Fruit fly (Drosophila melanogaster) whole organism, embryonic: Measurements from ENCODE around the gene Polr3E.
A peak's percentile ranks its signal among the peaks of the same experiment; 100 is the strongest.

Experiments
- Abd-B ChIP-seq: fragments of 200-800 bp; sonication (Bioruptor generic); optimal IDR thresholded peaks from 2 replicates; lab custom pipeline; 2018; ENCODE audit warnings: missing biosample characterization, mild to moderate bottlenecking, missing genetic modification characterization, moderate library complexity
- BEAF-32 ChIP-seq: fragments of 200-800 bp; sonication (Bioruptor generic); optimal IDR thresholded peaks from 3 replicates; lab custom pipeline; 2017; ENCODE audit warnings: missing biosample characterization, missing genetic modification characterization, mild to moderate bottlenecking, moderate library complexity, missing genetic modification reagents
- Bdp1 ChIP-seq: fragments of 200-800 bp; sonication (Bioruptor generic); optimal IDR thresholded peaks from 3 replicates; lab custom pipeline; 2016; ENCODE audit warnings: missing biosample characterization, missing genetic modification characterization
- CG10147 ChIP-seq: fragments of 200-800 bp; sonication (Bioruptor generic); optimal IDR thresholded peaks from 2 replicates; lab custom pipeline; 2019; ENCODE audit warnings: missing biosample characterization, mild to moderate bottlenecking, missing genetic modification characterization, moderate library complexity
- CG10543 ChIP-seq: fragments of 200-800 bp; sonication (Bioruptor generic); optimal IDR thresholded peaks from 3 replicates; lab custom pipeline; 2017; ENCODE audit warnings: missing biosample characterization, mild to moderate bottlenecking, missing genetic modification characterization, moderate library complexity
- CG12659 ChIP-seq: fragments of 200-800 bp; sonication (Bioruptor generic); optimal IDR thresholded peaks from 3 replicates; lab custom pipeline; 2017; ENCODE audit warnings: mild to moderate bottlenecking, missing biosample characterization, missing genetic modification reagents, missing genetic modification characterization
- CG13624 ChIP-seq: fragments of 200-800 bp; sonication (Bioruptor generic); optimal IDR thresholded peaks from 2 replicates; lab custom pipeline; 2016; ENCODE audit warnings: missing biosample characterization, missing genetic modification characterization
- CG13894 ChIP-seq: fragments of 200-800 bp; sonication (Bioruptor generic); optimal IDR thresholded peaks from 3 replicates; lab custom pipeline; 2018; ENCODE audit warnings: missing biosample characterization, mild to moderate bottlenecking, missing genetic modification characterization, moderate library complexity
- CG17359 ChIP-seq: fragments of 200-800 bp; sonication (Bioruptor generic); optimal IDR thresholded peaks from 3 replicates; lab custom pipeline; 2018; ENCODE audit warnings: missing biosample characterization, mild to moderate bottlenecking, missing genetic modification characterization, moderate library complexity
- CG18599 ChIP-seq: fragments of 200-800 bp; sonication (Bioruptor generic); optimal IDR thresholded peaks from 3 replicates; lab custom pipeline; 2017; ENCODE audit warnings: missing biosample characterization, missing genetic modification characterization, mild to moderate bottlenecking, moderate library complexity, missing genetic modification reagents
- CG2120 ChIP-seq: fragments of 200-800 bp; sonication (Bioruptor generic); optimal IDR thresholded peaks from 3 replicates; lab custom pipeline; 2016; ENCODE audit warnings: missing biosample characterization, missing genetic modification characterization
- CG2678 ChIP-seq: fragments of 200-800 bp; sonication (Bioruptor generic); optimal IDR thresholded peaks from 3 replicates; lab custom pipeline; 2019; ENCODE audit warnings: missing biosample characterization, mild to moderate bottlenecking, missing genetic modification characterization, moderate library complexity
- CG30020 ChIP-seq: fragments of 200-800 bp; optimal IDR thresholded peaks from 2 replicates; lab custom pipeline; 2019; ENCODE audit warnings: missing biosample characterization, mild to moderate bottlenecking, missing genetic modification characterization, moderate library complexity
- CG3838 ChIP-seq: fragments of 200-800 bp; sonication (Bioruptor generic); optimal IDR thresholded peaks from 3 replicates; lab custom pipeline; 2016; ENCODE audit warnings: missing biosample characterization, missing genetic modification characterization
- CG4820 ChIP-seq: fragments of 200-800 bp; sonication (Bioruptor generic); optimal IDR thresholded peaks from 3 replicates; lab custom pipeline; 2016; ENCODE audit warnings: missing biosample characterization, missing genetic modification characterization
- CG5180 ChIP-seq: fragments of 200-800 bp; sonication (Bioruptor generic); optimal IDR thresholded peaks from 3 replicates; lab custom pipeline; 2017; ENCODE audit warnings: missing biosample characterization, missing genetic modification characterization, mild to moderate bottlenecking, moderate library complexity, missing genetic modification reagents
- CG9437 ChIP-seq: fragments of 200-800 bp; sonication (Bioruptor generic); optimal IDR thresholded peaks from 2 replicates; lab custom pipeline; 2018; ENCODE audit warnings: missing biosample characterization, mild to moderate bottlenecking, missing genetic modification characterization
- CG9797 ChIP-seq: fragments of 200-800 bp; sonication (Bioruptor generic); optimal IDR thresholded peaks from 3 replicates; lab custom pipeline; 2018; ENCODE audit warnings: missing biosample characterization, mild to moderate bottlenecking, missing genetic modification characterization
- CkIIα-i1 ChIP-seq: fragments of 200-800 bp; sonication (Bioruptor generic); IDR thresholded peaks from 2 replicates; pipeline ENCODE4 v1.3.6; 2022; ENCODE audit warnings: missing biosample characterization, missing genetic modification characterization
- Dbx ChIP-seq: fragments of 200-800 bp; sonication (Bioruptor generic); IDR thresholded peaks from 3 replicates; pipeline ENCODE4 v1.3.6; 2022; ENCODE audit warnings: missing biosample characterization, missing genetic modification characterization
- Doc2 ChIP-seq: fragments of 200-800 bp; sonication (Bioruptor generic); IDR thresholded peaks from 2 replicates; pipeline ENCODE4 v1.3.6; 2022; ENCODE audit warnings: missing biosample characterization, missing genetic modification characterization
- Dp ChIP-seq: fragments of 200-800 bp; sonication (Bioruptor generic); optimal IDR thresholded peaks from 2 replicates; lab custom pipeline; 2018; ENCODE audit warnings: missing biosample characterization, mild to moderate bottlenecking, missing genetic modification characterization, moderate library complexity
- Drgx ChIP-seq: fragments of 200-800 bp; sonication (Bioruptor generic); IDR thresholded peaks from 2 replicates; pipeline ENCODE4 v1.3.6; 2022; ENCODE audit warnings: missing biosample characterization, missing genetic modification characterization
- HLH3B ChIP-seq: fragments of 200-800 bp; sonication (Bioruptor generic); IDR thresholded peaks from 2 replicates; pipeline ENCODE4 v1.3.6; 2022; ENCODE audit warnings: missing biosample characterization, missing genetic modification characterization
- Hr51 ChIP-seq, 2 experiments: fragments of 200-800 bp; sonication (Bioruptor generic); optimal IDR thresholded peaks; 2 replicates in 1 of 2; 3 replicates in 1 of 2; lab custom pipeline; 2016 to 2018; ENCODE audit warnings: missing biosample characterization in 2 of 2, missing genetic modification characterization in 2 of 2, mild to moderate bottlenecking in 1 of 2, moderate library complexity in 1 of 2
- MBD-R2 ChIP-seq: fragments of 200-800 bp; sonication (Bioruptor generic); IDR thresholded peaks from 2 replicates; pipeline ENCODE4 v1.3.6; 2022; ENCODE audit warnings: missing biosample characterization, missing genetic modification characterization
- MESR4 ChIP-seq: fragments of 200-800 bp; sonication (Bioruptor generic); optimal IDR thresholded peaks from 2 replicates; lab custom pipeline; 2018; ENCODE audit warnings: missing biosample characterization, mild to moderate bottlenecking, missing genetic modification characterization, moderate library complexity
- Mad ChIP-seq: fragments of 200-800 bp; sonication (Bioruptor generic); optimal IDR thresholded peaks from 2 replicates; lab custom pipeline; 2016; ENCODE audit warnings: missing biosample characterization, missing genetic modification characterization
- NC2α ChIP-seq: fragments of 200-800 bp; sonication (Bioruptor generic); optimal IDR thresholded peaks from 2 replicates; lab custom pipeline; 2016; ENCODE audit warnings: missing biosample characterization, missing genetic modification characterization
- Nf-YB ChIP-seq: fragments of 200-800 bp; sonication (Bioruptor generic); optimal IDR thresholded peaks from 3 replicates; lab custom pipeline; 2019; ENCODE audit warnings: missing biosample characterization, mild to moderate bottlenecking, missing genetic modification characterization, moderate library complexity
- Nf-YC ChIP-seq: fragments of 200-800 bp; optimal IDR thresholded peaks from 3 replicates; lab custom pipeline; 2019; ENCODE audit warnings: missing biosample characterization, mild to moderate bottlenecking, missing genetic modification characterization, moderate library complexity
- ash1 ChIP-seq: fragments of 200-800 bp; sonication (Bioruptor generic); optimal IDR thresholded peaks from 2 replicates; lab custom pipeline; 2018; ENCODE audit warnings: missing biosample characterization, mild to moderate bottlenecking, missing genetic modification characterization
- bsh ChIP-seq, 2 experiments: fragments of 200-800 bp; sonication (Bioruptor generic); optimal IDR thresholded peaks; 2 replicates each; lab custom pipeline; 2017 to 2018; ENCODE audit warnings: mild to moderate bottlenecking in 2 of 2, missing biosample characterization in 2 of 2, missing genetic modification characterization in 2 of 2, moderate library complexity in 1 of 2
- cad ChIP-seq: fragments of >200 bp; optimal IDR thresholded peaks from 2 replicates; lab custom pipeline; 2017; ENCODE audit warnings: missing biosample characterization, missing genetic modification characterization
- cas ChIP-seq: fragments of 200-800 bp; sonication (Bioruptor generic); IDR thresholded peaks from 2 replicates; pipeline ENCODE4 v1.3.6; 2022; ENCODE audit warnings: missing biosample characterization, missing genetic modification characterization
- caup ChIP-seq: fragments of 200-800 bp; sonication (Bioruptor generic); optimal IDR thresholded peaks from 3 replicates; lab custom pipeline; 2017; ENCODE audit warnings: missing biosample characterization, mild to moderate bottlenecking, missing genetic modification characterization, moderate library complexity; ENCODE audit not compliant: severe bottlenecking
- crp ChIP-seq, 2 experiments: fragments of 200-800 bp; sonication (Bioruptor generic); optimal IDR thresholded peaks; 2 replicates in 1 of 2; 3 replicates in 1 of 2; lab custom pipeline; 2017; ENCODE audit warnings: missing biosample characterization in 2 of 2, missing genetic modification characterization in 2 of 2, mild to moderate bottlenecking in 1 of 2, moderate library complexity in 1 of 2
- jigr1 ChIP-seq: fragments of 200-800 bp; sonication (Bioruptor generic); IDR thresholded peaks from 3 replicates; pipeline ENCODE4 v1.3.6; 2022; ENCODE audit warnings: missing biosample characterization, missing genetic modification characterization
- ken ChIP-seq: fragments of 200-800 bp; sonication (Bioruptor generic); IDR thresholded peaks from 3 replicates; pipeline ENCODE4 v1.3.6; 2022; ENCODE audit warnings: missing biosample characterization, missing genetic modification characterization
- luna ChIP-seq: fragments of 200-800 bp; sonication (Bioruptor generic); optimal IDR thresholded peaks from 2 replicates; lab custom pipeline; 2016; ENCODE audit warnings: missing biosample characterization, missing genetic modification characterization
- mirr ChIP-seq: fragments of 200-800 bp; sonication (Bioruptor generic); optimal IDR thresholded peaks from 3 replicates; lab custom pipeline; 2018; ENCODE audit warnings: missing biosample characterization, mild to moderate bottlenecking, missing genetic modification characterization
- rib ChIP-seq: fragments of 200-800 bp; sonication (Bioruptor generic); IDR thresholded peaks from 2 replicates; pipeline ENCODE4 v1.3.6; 2022; ENCODE audit warnings: missing biosample characterization, missing genetic modification characterization
- sima ChIP-seq: fragments of 200-800 bp; sonication (Bioruptor generic); optimal IDR thresholded peaks from 2 replicates; lab custom pipeline; 2016; ENCODE audit warnings: missing biosample characterization, missing genetic modification characterization
- stc ChIP-seq: fragments of 200-800 bp; sonication (Bioruptor generic); IDR thresholded peaks from 2 replicates; pipeline ENCODE4 v1.3.6; 2022; ENCODE audit warnings: missing biosample characterization, missing genetic modification characterization
- trem ChIP-seq: fragments of 200-800 bp; optimal IDR thresholded peaks from 3 replicates; lab custom pipeline; 2019; ENCODE audit warnings: missing biosample characterization, mild to moderate bottlenecking, missing genetic modification characterization, moderate library complexity
- unc-4 ChIP-seq: fragments of 200-800 bp; sonication (Bioruptor generic); IDR thresholded peaks from 2 replicates; pipeline ENCODE4 v1.3.6; 2022; ENCODE audit warnings: missing biosample characterization, missing genetic modification characterization; ENCODE audit not compliant: partially characterized antibody

The Polr3E gene

DNA sequence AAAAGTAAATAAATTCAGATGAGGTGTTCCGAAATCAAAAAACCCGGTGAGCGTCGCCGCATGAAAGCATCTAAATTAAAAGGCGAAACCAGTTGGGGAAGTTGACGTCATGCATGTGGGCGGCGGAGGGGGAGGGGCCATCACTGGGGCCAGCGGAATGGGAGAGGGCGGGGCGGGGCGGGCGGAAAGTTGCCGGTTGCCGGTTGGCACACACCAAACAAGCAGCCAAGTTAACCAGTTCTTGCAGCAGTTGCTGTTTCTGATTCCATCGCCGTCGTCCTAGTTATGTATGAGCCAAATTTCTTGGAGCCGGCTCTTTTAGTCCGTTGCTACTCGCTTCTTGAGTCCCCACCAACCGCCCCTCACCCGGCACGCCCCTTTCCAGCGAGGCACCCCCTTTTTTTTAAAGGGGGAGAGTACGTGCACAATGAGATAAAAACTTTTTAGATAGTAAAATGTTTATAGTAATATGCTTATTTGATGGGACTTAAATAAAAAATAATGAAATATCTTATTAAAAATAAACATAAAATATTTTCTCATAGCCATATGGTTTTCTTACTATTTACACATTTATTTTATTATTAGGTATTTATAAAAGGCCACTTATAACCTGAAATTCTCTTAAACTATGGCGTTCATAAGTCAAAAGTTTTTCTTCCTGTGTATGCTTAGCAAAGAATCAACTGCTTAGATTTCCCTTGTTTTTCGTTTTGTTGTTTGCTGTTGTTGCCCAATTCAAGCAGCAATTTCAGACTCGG lies 20.7 kb downstream of the Polr3E start (continued):
- no peak for TF ChIP-seq CG5180
- no peak for TF ChIP-seq ash1 (GFP tag; lab: Kevin White, UChicago)
- peak; percentile 13 for TF ChIP-seq CG13894 (tag; lab: Kevin White, UChicago)
- peak; percentile 11 for TF ChIP-seq CG18599 (GFP tag; lab: Kevin White, UChicago)
- TF ChIP-seq bsh (GFP tag; optimal IDR thresholded peaks at IDR 0.05; lab: Kevin White, UChicago), result peak in 1 of 2 experiments; percentile 15

DNA sequence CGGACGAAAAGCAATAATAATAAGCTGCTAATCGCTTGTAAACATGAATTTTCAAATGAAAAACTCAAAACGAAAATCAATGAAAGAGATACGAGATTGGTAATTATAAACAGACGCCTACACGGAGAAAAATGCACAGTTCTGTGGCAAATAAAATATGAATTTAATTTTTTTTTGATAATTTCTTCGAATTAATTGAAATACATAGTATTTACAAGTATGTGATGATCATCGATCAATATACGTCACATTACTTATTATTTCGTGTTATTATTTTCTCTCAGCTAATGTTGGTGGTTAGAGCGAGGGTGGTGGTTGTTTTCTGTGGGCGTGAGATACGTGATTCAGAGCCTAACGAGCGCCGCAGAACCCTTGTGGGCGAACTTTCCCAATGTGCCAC lies 22.1 kb downstream of the Polr3E start:
- TF ChIP-seq CG30020 (tag; lab: Kevin White, UChicago) (no peak), caup (GFP tag; lab: Kevin White, UChicago) (peak; percentile 50), CG12659 (peak; percentile 72), stc (GFP tag; lab: Robert Waterston, UW) (peak; percentile 82), Hr51 (GFP tag; optimal IDR thresholded peaks at IDR 0.05; lab: Kevin White, UChicago) (peak; percentile 10 to 87), CkIIα-i1 (GFP tag; lab: Robert Waterston, UW) (no peak), CG17359 (tag; lab: Kevin White, UChicago) (peak; percentile 91), BEAF-32 (GFP tag; lab: Kevin White, UChicago) (no peak), CG4820 (GFP tag; lab: Kevin White, UChicago) (peak; percentile 61), CG10543 (GFP tag; lab: Kevin White, UChicago) (peak; percentile 66), sima (GFP tag; lab: Kevin White, UChicago) (no peak), CG2678 (tag; lab: Kevin White, UChicago) (peak; percentile 83), MESR4 (no peak), Abd-B (GFP tag; lab: Kevin White, UChicago) (peak; percentile 20), crp (GFP tag; optimal IDR thresholded peaks at IDR 0.05; lab: Kevin White, UChicago) (peak in 1 of 2 experiments; percentile 1), Nf-YB (GFP tag; lab: Kevin White, UChicago) (peak; percentile 41), Dp (GFP tag; lab: Kevin White, UChicago) (no peak), trem (peak; percentile 26), jigr1 (GFP tag; lab: Robert Waterston, UW) (0 out of 3 replicates have a peak, but pooled peaks have one; percentile 48), unc-4 (GFP tag; lab: Robert Waterston, UW) (no peak), luna (GFP tag; lab: Kevin White, UChicago) (no peak), Mad (GFP tag; lab: Kevin White, UChicago) (peak; percentile 44), Nf-YC (tag; lab: Kevin White, UChicago) (peak; percentile 11), Dbx (0 out of 3 replicates have a peak, but pooled peaks have one; percentile 48), CG3838 (GFP tag; lab: Kevin White, UChicago) (peak; percentile 22), mirr (no peak), CG9797 (GFP tag; lab: Kevin White, UChicago) (no peak), HLH3B (peak; percentile 85), CG13624 (GFP tag; lab: Kevin White, UChicago) (peak; percentile 68), cad (GFP tag; lab: Kevin White, UChicago) (no peak), ken (no peak; the same call in 2 of the 3 replicates), MBD-R2 (GFP tag; lab: Robert Waterston, UW) (peak; percentile 29; the same call in 1 of the 2 replicates), CG9437 (GFP tag; lab: Kevin White, UChicago) (peak; percentile 60), CG2120 (peak; percentile 77), NC2α (GFP tag; lab: Kevin White, UChicago) (no peak), cas (GFP tag; lab: Robert Waterston, UW) (no peak), Drgx (0 out of 2 replicates have a peak, but pooled peaks have one; percentile 15), CG10147 (GFP tag; lab: Kevin White, UChicago) (peak; percentile 30), Bdp1 (GFP tag; lab: Kevin White, UChicago) (peak; percentile 49), rib (no peak), Doc2 (GFP tag; lab: Robert Waterston, UW) (no peak)
